Worm (Caenorhabditis elegans) whole organism, L4/young adult: ENCODE results near the gene M6.11.

Experiments
- W03F9.2 ChIP-seq: fragments of 150-350 bp; optimal IDR thresholded peaks from 2 replicates; lab custom pipeline; 2014; ENCODE audit warnings: missing biosample characterization, missing genetic modification characterization
- dao-5 ChIP-seq: sonication (generic microtip); optimal IDR thresholded peaks from 2 replicates; lab custom pipeline; 2016; ENCODE audit warnings: missing genotype, missing genetic modification characterization, moderate library complexity, missing compliant biosample characterization
- him-1 ChIP-seq: sonication (generic microtip); optimal IDR thresholded peaks from 2 replicates; lab custom pipeline; 2016; ENCODE audit warnings: missing genotype, missing genetic modification reagents, missing genetic modification characterization, missing compliant biosample characterization

Gene M6.11

DNA sequence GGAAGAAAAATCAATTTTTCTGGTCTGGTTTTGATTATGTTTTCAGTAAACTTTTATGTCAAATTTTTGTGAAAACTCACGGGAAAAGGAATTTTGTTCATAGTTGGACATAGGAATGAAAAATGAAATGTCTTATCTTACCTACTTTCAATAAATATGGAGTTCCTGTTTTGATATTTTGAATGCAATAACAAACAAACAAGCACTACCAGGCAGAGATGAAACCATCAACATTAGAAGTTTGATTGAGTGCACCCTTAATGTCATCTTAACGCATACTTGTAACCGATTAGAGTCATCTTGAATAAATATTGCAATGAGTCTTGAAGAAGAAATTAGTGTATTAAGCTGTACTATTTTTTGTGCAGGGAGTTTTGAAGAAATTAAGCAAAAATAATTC is at the start of gene M6.11:
Gene M6.11, minus strand, starts transcription at position 101 of the 400 bp plus-strand sequence.
- TF ChIP-seq dao-5 (tag; lab: Kevin White, UChicago) (no peak), W03F9.2 (tag; lab: Kevin White, UChicago) (no peak), him-1 (tag; lab: Kevin White, UChicago) (no peak)

DNA sequence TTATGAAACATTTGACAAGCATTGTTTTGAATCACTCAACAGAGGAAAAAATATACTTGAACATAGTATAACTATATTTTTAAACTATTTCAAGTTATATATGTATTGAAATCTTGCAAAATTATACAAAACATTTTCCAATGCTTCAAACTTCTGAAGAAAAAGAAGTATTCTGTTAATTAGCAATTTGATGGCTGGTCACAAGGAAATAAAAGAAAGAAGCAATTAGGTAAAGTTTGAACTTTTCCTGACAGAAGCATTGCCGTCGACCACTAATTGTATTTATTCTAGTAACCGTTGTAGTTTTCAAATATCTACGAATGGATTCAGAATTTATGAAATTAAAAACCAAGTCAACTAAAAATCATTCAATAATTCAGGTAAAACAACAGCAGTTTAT is 47.3 kb upstream of the M6.11 start:
- TF ChIP-seq W03F9.2 (tag; lab: Kevin White, UChicago): no peak

DNA sequence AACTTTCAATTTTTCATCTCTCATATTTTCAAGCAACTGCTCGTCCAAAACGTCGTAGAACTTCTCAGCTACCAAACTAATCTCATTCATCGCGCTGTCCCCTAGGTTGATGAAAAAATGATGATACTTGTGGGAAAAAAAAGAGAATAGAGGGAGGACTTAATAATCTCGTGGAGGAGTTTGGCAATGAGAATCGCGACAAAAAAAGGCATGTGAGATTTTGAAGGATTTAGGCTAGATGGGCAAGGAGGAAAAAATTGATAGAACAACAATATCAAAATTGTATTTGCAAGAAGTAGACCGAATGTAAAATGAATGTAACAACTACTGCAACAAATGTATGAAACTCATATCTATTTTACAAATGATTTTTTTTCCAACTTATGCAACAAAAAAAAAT is 41.4 kb upstream of the M6.11 start, which contains the start of gene Y9C12A.1:
Gene Y9C12A.1, minus strand, starts transcription at position 101 of the 400 bp plus-strand sequence.
- TF ChIP-seq dao-5 (tag; lab: Kevin White, UChicago) (no peak), W03F9.2 (tag; lab: Kevin White, UChicago) (no peak), him-1 (tag; lab: Kevin White, UChicago) (no peak)

DNA sequence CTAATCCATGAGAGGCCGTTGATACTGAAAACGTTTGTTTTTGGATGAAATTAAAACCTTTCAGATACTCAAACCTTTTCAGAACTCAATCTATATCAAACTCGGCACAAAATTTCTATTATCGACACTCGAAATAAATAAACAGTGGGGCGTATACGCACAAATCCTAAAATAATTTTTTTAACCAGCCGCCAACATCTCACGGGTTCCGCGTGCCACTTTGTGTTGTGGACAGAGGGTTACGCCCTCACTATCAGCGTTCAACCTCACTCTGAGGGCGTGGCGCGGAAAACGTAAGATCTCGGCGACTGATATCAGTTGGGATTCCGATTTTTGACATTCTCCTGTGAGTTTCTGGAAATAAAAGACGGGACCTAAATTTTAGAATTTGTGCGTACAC is 40.1 kb upstream of the M6.11 start:
- TF ChIP-seq W03F9.2 (tag; lab: Kevin White, UChicago) (no peak), dao-5 (tag; lab: Kevin White, UChicago) (no peak), him-1 (tag; lab: Kevin White, UChicago) (no peak)

DNA sequence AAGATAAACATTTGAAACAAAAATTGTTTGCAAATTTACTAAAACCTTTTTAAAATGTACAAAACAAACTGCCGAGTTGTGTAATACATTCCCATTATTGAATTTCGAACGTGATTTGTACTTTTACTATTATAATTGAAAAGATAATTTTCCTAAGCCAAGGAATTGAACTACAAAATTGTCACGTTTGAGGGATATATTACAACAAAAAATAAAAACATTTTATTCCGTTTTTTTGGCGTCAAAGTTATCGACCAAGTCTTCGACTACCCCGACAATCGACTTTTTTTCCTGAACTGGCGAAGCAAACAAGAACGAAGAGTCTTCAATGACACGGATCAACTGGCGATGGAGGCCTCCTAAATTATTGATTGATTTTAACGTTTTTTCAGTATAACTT is 39.6 kb upstream of the M6.11 start, which contains the start of gene T19D7.7:
Gene T19D7.7, minus strand, starts transcription at position 101 of the 400 bp plus-strand sequence.
- TF ChIP-seq dao-5 (tag; lab: Kevin White, UChicago) (no peak), him-1 (tag; lab: Kevin White, UChicago) (no peak), W03F9.2 (tag; lab: Kevin White, UChicago) (no peak)

DNA sequence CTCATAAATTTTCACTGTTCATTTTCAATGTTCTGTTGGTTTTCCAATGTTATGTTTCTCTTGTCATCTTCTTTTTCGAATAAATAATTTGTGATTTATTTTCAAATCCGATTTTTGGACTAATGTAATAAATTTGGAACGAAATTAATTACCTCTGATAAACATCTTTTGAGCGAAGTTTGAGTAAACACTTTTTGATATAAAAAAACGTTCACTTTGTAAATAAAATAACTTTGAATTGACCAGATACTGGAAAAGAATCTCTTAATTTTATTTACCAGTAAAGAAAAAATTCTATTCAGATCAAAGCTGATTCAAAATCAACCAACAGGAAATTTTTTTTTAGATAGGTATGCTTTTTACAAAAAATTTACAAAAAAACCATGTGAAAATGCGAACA is 30.5 kb upstream of the M6.11 start, which contains the start of gene lgc-32:
Gene lgc-32, plus strand, starts transcription at position 301 of the 400 bp plus-strand sequence.
- TF ChIP-seq W03F9.2 (tag; lab: Kevin White, UChicago) (no peak), dao-5 (tag; lab: Kevin White, UChicago) (no peak), him-1 (tag; lab: Kevin White, UChicago) (no peak)

DNA sequence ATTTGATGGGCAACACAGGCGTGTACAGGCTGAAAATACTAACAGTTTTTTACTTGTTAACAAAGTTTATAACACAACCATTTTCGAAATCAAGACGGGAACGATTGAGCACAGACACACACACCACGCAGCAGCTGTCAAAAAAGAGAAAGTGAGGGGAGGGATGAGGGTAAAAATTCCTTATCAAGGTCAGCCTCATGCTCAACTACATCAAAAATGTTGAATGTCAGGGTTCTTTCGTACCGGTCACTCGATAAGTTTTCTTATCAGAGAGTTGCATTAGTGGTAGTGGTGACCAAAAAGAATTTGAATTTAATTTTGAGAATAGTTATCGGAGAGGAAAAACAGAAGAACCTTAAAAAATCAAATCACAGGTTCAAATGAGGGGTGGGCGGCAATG is 29.3 kb upstream of the M6.11 start, which contains the start of gene T19D7.6:
Gene T19D7.6, minus strand, starts transcription at position 198 of the 400 bp plus-strand sequence.
- no peak for TF ChIP-seq him-1 (tag; lab: Kevin White, UChicago)
- no peak for TF ChIP-seq dao-5 (tag; lab: Kevin White, UChicago)
- TF ChIP-seq W03F9.2 (tag; lab: Kevin White, UChicago): no peak

DNA sequence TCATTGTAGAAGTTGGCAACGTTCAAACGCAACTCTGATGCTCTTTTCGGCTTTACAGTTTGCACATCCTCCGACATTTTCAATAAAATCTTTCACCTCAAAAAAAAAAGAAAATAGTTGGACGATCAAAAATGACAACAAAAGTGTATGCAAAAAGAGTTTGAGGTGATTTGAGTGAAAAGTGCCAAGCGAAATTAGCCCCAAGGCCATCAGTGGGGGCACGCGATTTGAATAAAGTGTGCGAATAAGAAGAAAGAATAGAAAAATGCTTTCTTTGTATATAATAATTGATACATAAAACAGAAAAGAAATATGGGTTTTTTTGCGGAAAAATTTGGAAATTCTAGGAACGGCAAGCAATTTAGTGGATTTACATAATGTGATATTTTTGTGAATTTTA is 24.8 kb upstream of the M6.11 start, which contains the start of gene T19D7.5:
Gene T19D7.5, minus strand, starts transcription at position 101 of the 400 bp plus-strand sequence.
- no peak for TF ChIP-seq him-1 (tag; lab: Kevin White, UChicago)
- TF ChIP-seq W03F9.2 (tag; lab: Kevin White, UChicago): no peak
- TF ChIP-seq dao-5 (tag; lab: Kevin White, UChicago): no peak

DNA sequence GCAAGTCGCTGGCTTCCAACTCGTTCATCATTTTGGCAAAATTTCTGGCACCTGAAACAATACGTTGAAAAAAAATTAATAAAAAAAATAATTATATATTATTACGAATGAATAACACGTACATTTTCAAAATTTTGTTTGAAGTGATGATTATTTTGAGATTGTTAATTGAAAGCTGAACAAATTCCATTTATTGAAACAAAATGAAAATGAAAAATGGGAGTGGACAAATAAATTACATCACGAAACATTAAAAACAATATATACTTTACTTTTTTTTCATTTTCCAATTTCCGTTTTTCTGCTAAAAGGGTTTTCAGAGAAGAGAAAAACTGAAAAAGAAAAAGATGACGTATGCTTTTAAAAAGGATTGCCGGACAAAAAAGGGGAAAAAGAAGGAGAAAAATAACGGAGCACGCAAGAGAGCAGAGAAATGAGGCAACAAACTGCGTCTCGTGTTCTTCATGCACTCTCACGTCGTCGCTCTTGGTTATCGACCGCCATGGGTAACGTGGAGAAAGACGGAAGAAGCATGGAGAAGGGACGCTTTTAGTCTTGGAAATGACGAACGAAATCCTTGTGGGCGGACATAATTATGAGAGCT is 20.5 kb upstream of the M6.11 start, which contains the start of gene rund-1:
Gene rund-1, minus strand, starts transcription at position 51 of the 604 bp plus-strand sequence.
- TF ChIP-seq him-1 (tag; lab: Kevin White, UChicago) (peak; percentile 54), dao-5 (tag; lab: Kevin White, UChicago) (no peak), W03F9.2 (tag; lab: Kevin White, UChicago) (no peak)

DNA sequence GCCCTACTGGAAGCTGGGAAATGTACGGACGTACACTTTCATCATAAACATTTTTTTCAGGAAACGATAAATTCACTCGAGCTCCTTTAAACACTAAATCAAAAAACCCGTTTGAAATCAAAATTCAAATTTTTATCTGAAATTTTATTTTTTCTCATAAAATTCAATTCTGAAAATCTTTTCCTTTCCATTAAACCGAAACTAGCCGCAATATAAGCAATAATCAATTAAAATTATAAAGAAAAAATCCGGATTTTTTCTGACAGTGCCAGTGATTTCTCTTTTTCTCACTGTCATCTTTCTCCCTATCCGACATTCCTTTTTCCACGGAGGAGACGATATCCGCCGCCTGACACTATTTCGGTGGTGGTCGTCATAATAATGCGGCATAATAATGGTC is 14.5 kb upstream of the M6.11 start, which contains the start of gene lpr-7:
Gene lpr-7, plus strand, starts transcription at position 301 of the 400 bp plus-strand sequence.
- TF ChIP-seq him-1 (tag; lab: Kevin White, UChicago) (no peak), W03F9.2 (tag; lab: Kevin White, UChicago) (no peak), dao-5 (tag; lab: Kevin White, UChicago) (no peak)

DNA sequence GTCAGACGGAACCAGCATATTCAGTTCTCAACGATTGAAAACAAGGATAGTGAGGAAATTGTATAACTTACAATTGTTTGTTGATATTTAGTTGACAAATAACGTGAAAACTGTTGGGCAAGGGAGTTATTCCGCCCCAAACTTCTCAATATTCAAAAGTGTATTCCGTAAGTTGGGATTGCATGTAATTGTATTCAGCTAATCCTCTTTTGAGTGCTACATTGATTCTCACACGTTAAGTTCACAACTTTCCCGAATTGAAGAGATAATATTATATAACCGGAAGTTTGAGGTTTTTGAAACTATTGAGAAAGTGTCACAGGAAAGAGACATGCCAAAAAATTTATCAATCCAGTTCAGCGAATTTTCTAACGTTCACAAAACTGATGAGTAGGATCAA is 13.5 kb upstream of the M6.11 start, which contains the start of gene ifc-2:
Gene ifc-2, minus strand, starts transcription at position 101 of the 400 bp plus-strand sequence.
- no peak for TF ChIP-seq him-1 (tag; lab: Kevin White, UChicago)

DNA sequence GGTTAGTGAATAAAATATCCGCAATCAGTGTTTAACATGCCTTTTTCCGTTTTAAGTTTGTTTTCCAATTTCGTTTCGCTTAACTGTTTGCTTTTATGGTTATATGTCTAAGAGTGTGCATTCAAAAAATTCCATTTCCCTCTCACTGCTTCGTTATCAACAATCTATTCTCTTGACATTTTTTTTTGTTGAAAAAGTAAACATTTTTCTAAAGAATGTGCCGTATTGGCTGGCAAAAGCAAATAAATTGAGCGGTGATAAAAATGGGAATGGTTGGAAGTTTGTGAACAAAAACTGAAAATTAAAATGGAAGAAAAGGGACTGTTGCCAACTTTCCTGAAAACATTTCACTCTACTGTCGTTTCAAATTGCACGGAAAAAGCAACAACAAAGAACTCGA is 10.3 kb upstream of the M6.11 start:
- TF ChIP-seq W03F9.2 (tag; lab: Kevin White, UChicago): no peak
- TF ChIP-seq him-1 (tag; lab: Kevin White, UChicago): no peak
- no peak for TF ChIP-seq dao-5 (tag; lab: Kevin White, UChicago)

DNA sequence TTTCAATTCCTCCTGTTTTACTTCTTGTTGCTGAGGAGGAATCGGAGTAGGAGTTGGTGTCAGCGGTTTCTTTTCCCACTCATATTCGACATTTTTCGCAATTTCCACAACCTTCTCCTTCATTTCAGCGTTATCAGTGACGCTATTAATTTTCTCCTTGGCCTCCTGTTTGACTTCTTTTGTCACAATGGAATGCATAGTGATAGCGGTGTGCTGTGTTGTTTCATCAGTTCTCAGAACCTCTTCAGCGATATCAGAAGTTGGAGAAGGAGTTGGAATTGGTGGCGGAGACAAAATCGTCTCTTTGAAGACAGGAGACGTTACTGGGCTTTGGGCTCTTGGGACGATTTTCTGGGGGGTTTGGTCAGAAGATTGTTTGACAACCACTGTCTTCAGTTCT is 5.2 kb upstream of the M6.11 start:
- TF ChIP-seq him-1 (tag; lab: Kevin White, UChicago) (no peak), W03F9.2 (tag; lab: Kevin White, UChicago) (no peak), dao-5 (tag; lab: Kevin White, UChicago) (no peak)

DNA sequence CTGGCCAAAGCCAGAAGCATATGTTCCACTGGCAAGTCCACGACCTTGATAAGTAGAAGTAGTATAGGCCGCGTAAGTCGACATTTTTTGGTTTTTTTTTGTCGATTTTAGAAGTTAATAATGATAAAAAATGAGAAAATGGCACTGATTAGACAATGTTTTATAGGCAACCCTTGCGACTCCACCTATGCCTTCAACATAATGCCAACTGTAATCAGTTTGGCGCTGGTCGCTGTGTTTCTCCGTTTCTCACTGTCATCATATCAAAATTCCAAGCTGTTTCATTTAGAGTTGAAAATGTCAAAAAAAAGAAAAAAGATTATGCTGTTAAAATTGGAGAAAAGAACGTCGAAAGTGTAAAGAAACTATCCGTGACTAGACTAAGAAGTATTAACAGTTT is 4.2 kb upstream of the M6.11 start:
- TF ChIP-seq W03F9.2 (tag; lab: Kevin White, UChicago): no peak
- TF ChIP-seq dao-5 (tag; lab: Kevin White, UChicago): no peak
- no peak for TF ChIP-seq him-1 (tag; lab: Kevin White, UChicago)
